Fruit fly (Drosophila melanogaster): ENCODE data around the gene dbr.

The dbr gene

dm6 chr2L:71869-72751, 5.8 kb downstream of the dbr start:
- TF ChIP-seq CG33017 (tag; optimal IDR thresholded peaks at IDR 0.05), result peak; percentile 32
- no peak for TF ChIP-seq cic (GFP tag; optimal IDR thresholded peaks at IDR 0.05)
- no peak for TF ChIP-seq pad (GFP tag; optimal IDR thresholded peaks at IDR 0.05)
- TF ChIP-seq CG14711 (tag; optimal IDR thresholded peaks at IDR 0.05), result no peak
- no peak for TF ChIP-seq Crg-1 (GFP tag; optimal IDR thresholded peaks at IDR 0.05)
- no peak for TF ChIP-seq CG11617 (GFP tag; optimal IDR thresholded peaks at IDR 0.05)
- TF ChIP-seq bab1 (GFP tag; optimal IDR thresholded peaks at IDR 0.05), result peak; percentile 43
- no peak for TF ChIP-seq CG5204 (GFP tag; optimal IDR thresholded peaks at IDR 0.05)
- peak; percentile 65 to 67 for TF ChIP-seq cnc (optimal IDR thresholded peaks at IDR 0.05)
- peak; percentile 90 for TF ChIP-seq kay (GFP tag; ENCODE audit: borderline replicate concordance)
- TF ChIP-seq CG7101 (tag; optimal IDR thresholded peaks at IDR 0.05), result peak; percentile 5
- no peak for TF ChIP-seq CG7045 (GFP tag; optimal IDR thresholded peaks at IDR 0.05)
- no peak for TF ChIP-seq tj (GFP tag; optimal IDR thresholded peaks at IDR 0.05)
- TF ChIP-seq toe (GFP tag; optimal IDR thresholded peaks at IDR 0.05), result no peak

dm6 chr2L:72752-73435, 6.6 kb downstream of the dbr start:
- no peak for TF ChIP-seq Clk (GFP tag; optimal IDR thresholded peaks at IDR 0.05)
- TF ChIP-seq Mnt (GFP tag; optimal IDR thresholded peaks at IDR 0.05), result peak; percentile 65
- peak; percentile 65 for TF ChIP-seq CG7101 (tag; optimal IDR thresholded peaks at IDR 0.05)
- TF ChIP-seq Hr96 (GFP tag; optimal IDR thresholded peaks at IDR 0.05), result no peak
- peak; percentile 69 for TF ChIP-seq cic (GFP tag; optimal IDR thresholded peaks at IDR 0.05)
- peak; percentile 41 for TF ChIP-seq pad (GFP tag; optimal IDR thresholded peaks at IDR 0.05)
- no peak for TF ChIP-seq CG12768 (GFP tag; optimal IDR thresholded peaks at IDR 0.05)
- peak; percentile 18 for TF ChIP-seq CG1620 (GFP tag; optimal IDR thresholded peaks at IDR 0.05)
- TF ChIP-seq toe (GFP tag; optimal IDR thresholded peaks at IDR 0.05), result no peak
- TF ChIP-seq CG14711 (tag; optimal IDR thresholded peaks at IDR 0.05), result peak; percentile 46
- peak; percentile 8 for TF ChIP-seq Crg-1 (GFP tag; optimal IDR thresholded peaks at IDR 0.05)
- TF ChIP-seq kay (GFP tag; ENCODE audit: borderline replicate concordance), result peak; percentile 81
- TF ChIP-seq tj (GFP tag; optimal IDR thresholded peaks at IDR 0.05), result peak; percentile 33
- no peak for TF ChIP-seq CG5204 (GFP tag; optimal IDR thresholded peaks at IDR 0.05)
- no peak for TF ChIP-seq ovo (GFP tag; optimal IDR thresholded peaks at IDR 0.05)
- TF ChIP-seq CG33017 (tag; optimal IDR thresholded peaks at IDR 0.05), result no peak
- TF ChIP-seq cnc (optimal IDR thresholded peaks at IDR 0.05), result no peak
- TF ChIP-seq bab1 (GFP tag; optimal IDR thresholded peaks at IDR 0.05), result no peak
- TF ChIP-seq CG7045 (GFP tag; optimal IDR thresholded peaks at IDR 0.05), result no peak

DNA sequence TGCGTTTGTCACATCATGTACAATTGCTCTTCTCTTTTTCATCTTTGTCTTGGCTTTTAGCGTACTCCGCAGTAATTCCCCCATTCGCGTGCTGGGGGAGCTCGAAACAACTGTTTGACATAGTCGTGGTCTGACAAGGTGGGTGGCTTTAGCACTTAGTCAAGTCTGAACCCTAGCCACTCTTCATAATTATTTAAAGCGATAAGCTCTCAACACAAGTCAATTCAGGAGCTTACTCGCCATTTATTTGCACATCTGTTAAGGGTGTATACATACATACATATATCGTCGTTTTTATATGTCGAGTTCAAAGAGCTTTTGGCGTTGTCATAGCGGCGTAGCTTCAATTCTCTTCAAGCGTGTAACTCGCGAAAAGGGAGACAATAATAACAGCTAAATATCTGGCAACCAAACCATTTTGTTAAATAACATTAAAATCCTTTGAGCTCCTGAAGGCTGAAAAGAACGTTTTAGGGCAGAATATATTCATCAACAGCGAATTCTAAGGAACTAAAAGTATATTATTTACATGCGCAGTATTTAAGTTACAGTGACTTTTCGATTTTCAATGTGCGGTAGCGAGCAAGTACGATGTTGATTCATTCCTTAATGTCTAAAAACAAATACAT, 7.6 kb downstream of the dbr start:
- TF ChIP-seq kay (GFP tag; ENCODE audit: borderline replicate concordance) (peak; percentile 88), cnc (optimal IDR thresholded peaks at IDR 0.05) (peak in 1 of 2 experiments; percentile 55), bab1 (GFP tag; optimal IDR thresholded peaks at IDR 0.05) (no peak), CG7045 (GFP tag; optimal IDR thresholded peaks at IDR 0.05) (no peak), CG1620 (GFP tag; optimal IDR thresholded peaks at IDR 0.05) (peak; percentile 19), tj (GFP tag; optimal IDR thresholded peaks at IDR 0.05) (peak; percentile 5), cic (GFP tag; optimal IDR thresholded peaks at IDR 0.05) (peak; percentile 43), pad (GFP tag; optimal IDR thresholded peaks at IDR 0.05) (peak; percentile 94)

- no peak for TF ChIP-seq Clk (GFP tag; optimal IDR thresholded peaks at IDR 0.05)
- TF ChIP-seq CG33017 (tag; optimal IDR thresholded peaks at IDR 0.05), result no peak
- peak; percentile 22 for TF ChIP-seq kay (GFP tag; ENCODE audit: borderline replicate concordance)
Measured at dm6 chr2L:76048-76447, 9.8 kb downstream of the dbr start, which contains the start of gene CG11374. Gene CG11374 (plus strand): TSS chr2L:76348.

- TF ChIP-seq Mnt (GFP tag; optimal IDR thresholded peaks at IDR 0.05) (no peak), CG1620 (GFP tag; optimal IDR thresholded peaks at IDR 0.05) (no peak), CG7045 (GFP tag; optimal IDR thresholded peaks at IDR 0.05) (no peak), tj (GFP tag; optimal IDR thresholded peaks at IDR 0.05) (no peak), Crg-1 (GFP tag; optimal IDR thresholded peaks at IDR 0.05) (no peak), Clk (GFP tag; optimal IDR thresholded peaks at IDR 0.05) (no peak)
Measured at dm6 chr2L:78828-79227, 12.5 kb downstream of the dbr start.

- TF ChIP-seq CG33017 (tag; optimal IDR thresholded peaks at IDR 0.05), result no peak
- TF ChIP-seq Crg-1 (GFP tag; optimal IDR thresholded peaks at IDR 0.05), result peak; percentile 38
- TF ChIP-seq CG7101 (tag; optimal IDR thresholded peaks at IDR 0.05), result peak; percentile 41
- TF ChIP-seq toe (GFP tag; optimal IDR thresholded peaks at IDR 0.05), result no peak
- peak; percentile 16 for TF ChIP-seq ovo (GFP tag; optimal IDR thresholded peaks at IDR 0.05)
- no peak for TF ChIP-seq CG11617 (GFP tag; optimal IDR thresholded peaks at IDR 0.05)
- peak; percentile 83 for TF ChIP-seq kay (GFP tag; ENCODE audit: borderline replicate concordance)
- peak; percentile 11 for TF ChIP-seq CG12768 (GFP tag; optimal IDR thresholded peaks at IDR 0.05)
- TF ChIP-seq cnc (optimal IDR thresholded peaks at IDR 0.05), result no peak
- no peak for TF ChIP-seq tj (GFP tag; optimal IDR thresholded peaks at IDR 0.05)
- TF ChIP-seq CG1620 (GFP tag; optimal IDR thresholded peaks at IDR 0.05), result no peak
- no peak for TF ChIP-seq CG14711 (tag; optimal IDR thresholded peaks at IDR 0.05)
- TF ChIP-seq pad (GFP tag; optimal IDR thresholded peaks at IDR 0.05), result no peak
- peak; percentile 24 for TF ChIP-seq cic (GFP tag; optimal IDR thresholded peaks at IDR 0.05)
- TF ChIP-seq CG7045 (GFP tag; optimal IDR thresholded peaks at IDR 0.05), result peak; percentile 1
Measured at dm6 chr2L:81198-81597, 14.9 kb downstream of the dbr start.

All from whole organism, adult.